Fruit fly (Drosophila melanogaster): ENCODE measurements around the gene Ir68a.

DNA sequence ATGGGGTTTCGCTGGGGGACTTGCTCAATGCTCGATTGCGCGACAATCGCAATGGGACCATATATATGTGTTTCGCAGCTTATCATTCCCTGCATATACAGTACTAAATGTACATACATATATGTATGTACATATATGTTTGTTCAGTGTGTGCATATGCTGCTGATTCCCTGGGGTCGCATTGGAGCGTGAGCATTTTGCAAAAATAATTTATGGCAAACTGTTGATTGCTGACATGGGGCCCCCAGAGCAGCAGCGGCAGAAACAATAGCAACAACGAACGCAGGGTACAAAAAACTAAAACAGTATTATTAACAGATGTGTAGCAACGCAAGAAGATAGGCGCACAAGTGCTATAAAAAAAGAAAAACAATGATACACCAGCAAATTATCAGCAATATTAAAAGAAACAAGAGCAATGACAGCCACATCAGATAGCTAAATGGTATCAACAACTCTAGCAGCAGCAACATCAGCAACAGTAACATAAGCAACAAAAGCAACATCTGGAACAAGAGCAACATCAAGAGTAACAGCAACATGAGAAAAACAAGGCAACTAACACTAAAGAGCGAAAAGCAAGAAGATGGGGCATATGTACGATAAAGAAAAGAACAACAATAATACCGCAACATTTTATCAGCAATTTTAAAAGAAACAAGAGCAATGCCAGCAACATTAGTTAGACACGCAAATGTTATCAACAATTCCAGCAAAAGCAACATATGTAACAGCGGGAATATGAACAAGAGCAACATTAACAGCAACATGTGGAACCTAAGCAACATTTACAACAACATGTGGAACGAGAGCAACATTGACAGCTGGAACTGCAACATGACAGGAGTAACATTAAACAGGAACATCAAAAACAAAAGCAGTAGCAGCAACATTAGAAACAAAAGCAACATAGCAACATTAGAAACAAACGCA, 48.3 kb upstream of the Ir68a start:
- TF ChIP-seq CG8478 (optimal IDR thresholded peaks at IDR 0.05) (no peak), CTCF (optimal IDR thresholded peaks at IDR 0.05) (no peak)
